Fruit fly (Drosophila melanogaster) S2 (cell line): Measurements from ENCODE around the gene CG31224.

Source experiments
- CG8478 ChIP-seq: fragments of >200 bp; optimal IDR thresholded peaks from 2 replicates; lab custom pipeline; 2018
- CTCF ChIP-seq, 2 experiments: fragments of >200 bp; optimal IDR thresholded peaks; 2 replicates each; lab custom pipeline; 2018

Gene CG31224

dm6 chr3R:18619451-18619942 is 39.6 kb downstream of the CG31224 start:
- TF ChIP-seq CTCF (optimal IDR thresholded peaks at IDR 0.05; lab: Kevin White, UChicago): no peak
- no peak for TF ChIP-seq CG8478 (lab: Kevin White, UChicago)

- TF ChIP-seq CTCF (optimal IDR thresholded peaks at IDR 0.05; lab: Kevin White, UChicago) (no peak), CG8478 (lab: Kevin White, UChicago) (no peak)
Observed at dm6 chr3R:18617411-18617810, 41.7 kb downstream of the CG31224 start, which contains the start of gene CG7695. Gene CG7695, minus strand, starts transcription at chr3R:18617511.

- TF ChIP-seq CTCF (optimal IDR thresholded peaks at IDR 0.05; lab: Kevin White, UChicago): no peak
- TF ChIP-seq CG8478 (lab: Kevin White, UChicago): no peak
Observed at dm6 chr3R:18616007-18616406, 43.1 kb downstream of the CG31224 start.
